Worm (Caenorhabditis elegans) whole organism, L1 larva: ENCODE data around the gene Y46E12BL.2.

Experiments used
- C34B4.2 ChIP-seq: sonication (generic microtip); optimal IDR thresholded peaks from 2 replicates; lab custom pipeline; 2017; ENCODE audit warnings: mild to moderate bottlenecking, missing genetic modification characterization, missing compliant biosample characterization
- alr-1 ChIP-seq: fragments of 200-800 bp; sonication (Bioruptor generic); optimal IDR thresholded peaks from 2 replicates; lab custom pipeline; 2018; ENCODE audit warnings: borderline replicate concordance, mild to moderate bottlenecking, missing genetic modification characterization, missing compliant biosample characterization
- ama-1 ChIP-seq: fragments of 150-350 bp; optimal IDR thresholded peaks from 2 replicates; lab custom pipeline; 2014
- ceh-8 ChIP-seq: fragments of 200-800 bp; sonication (Bioruptor generic); optimal IDR thresholded peaks from 2 replicates; lab custom pipeline; 2018; ENCODE audit warnings: mild to moderate bottlenecking, missing genetic modification characterization, moderate library complexity, missing compliant biosample characterization
- ceh-82 ChIP-seq, 3 experiments: fragments of 150-350 bp in 1 of 3; sonication (generic microtip) in 2 of 3; optimal IDR thresholded peaks; 2 replicates each; lab custom pipeline; 2014 to 2017; ENCODE audit warnings: missing biosample characterization in 3 of 3, missing genetic modification characterization in 3 of 3
- ceh-90 ChIP-seq: sonication (generic microtip); optimal IDR thresholded peaks from 2 replicates; lab custom pipeline; 2016; ENCODE audit warnings: missing genetic modification characterization, missing compliant biosample characterization
- ces-1 ChIP-seq: fragments of 150-350 bp; optimal IDR thresholded peaks from 2 replicates; lab custom pipeline; 2014; ENCODE audit warnings: missing biosample characterization, missing genetic modification reagents, missing genetic modification characterization
- dpl-1 ChIP-seq, 3 experiments: fragments of 150-350 bp in 2 of 3; sonication (generic microtip) in 1 of 3; optimal IDR thresholded peaks; 2 replicates each; lab custom pipeline; 2014 to 2017; ENCODE audit warnings: missing biosample characterization in 3 of 3, missing genetic modification characterization in 3 of 3, missing genetic modification reagents in 3 of 3
- dsc-1 ChIP-seq: sonication (generic microtip); optimal IDR thresholded peaks from 2 replicates; lab custom pipeline; 2016; ENCODE audit warnings: mild to moderate bottlenecking, missing genetic modification characterization, missing compliant biosample characterization
- efl-1 ChIP-seq, 4 experiments: fragments of 150-350 bp; optimal IDR thresholded peaks in 3 of 4; peaks in 1 of 4; 1 replicate in 1 of 4; 2 replicates in 3 of 4; lab custom pipeline; 2014; ENCODE audit warnings: missing biosample characterization in 2 of 4, missing genetic modification characterization in 2 of 4, missing genetic modification reagents in 2 of 4
- efl-3 ChIP-seq: fragments of 200-800 bp; sonication (Bioruptor generic); optimal IDR thresholded peaks from 2 replicates; lab custom pipeline; 2018; ENCODE audit warnings: mild to moderate bottlenecking, missing genetic modification characterization, missing compliant biosample characterization
- egl-13 ChIP-seq: sonication (generic microtip); optimal IDR thresholded peaks from 2 replicates; lab custom pipeline; 2016; ENCODE audit warnings: missing genotype, missing genetic modification reagents, missing genetic modification characterization, missing compliant biosample characterization
- egl-27 ChIP-seq, 2 experiments: fragments of 150-350 bp in 1 of 2; sonication (generic microtip); optimal IDR thresholded peaks; 3 replicates each; lab custom pipeline; 2017 to 2018; ENCODE audit warnings: missing biosample characterization in 2 of 2, missing genetic modification characterization in 2 of 2, missing genetic modification reagents in 2 of 2
- elt-2 ChIP-seq: sonication (generic microtip); optimal IDR thresholded peaks from 2 replicates; lab custom pipeline; 2016; ENCODE audit warnings: missing genetic modification characterization, mild to moderate bottlenecking, inconsistent platforms, missing compliant biosample characterization, missing genetic modification reagents
- elt-3 ChIP-seq, 6 experiments: fragments of 150-350 bp in 1 of 6; sonication (generic microtip); optimal IDR thresholded peaks; 2 replicates each; lab custom pipeline; 2017 to 2018; ENCODE audit warnings: missing biosample characterization in 6 of 6, missing genetic modification characterization in 6 of 6, inconsistent platforms in 1 of 6
- ets-5 ChIP-seq: fragments of 200-800 bp; sonication (Bioruptor generic); IDR thresholded peaks from 2 replicates; pipeline ENCODE4 v1.3.6; 2022; ENCODE audit warnings: missing genetic modification characterization, missing compliant biosample characterization
- fkh-10 ChIP-seq: sonication (generic microtip); optimal IDR thresholded peaks from 2 replicates; lab custom pipeline; 2017; ENCODE audit warnings: missing biosample characterization, missing genetic modification reagents, missing genetic modification characterization
- fkh-4 ChIP-seq: sonication (generic microtip); optimal IDR thresholded peaks from 2 replicates; lab custom pipeline; 2016; ENCODE audit warnings: missing compliant biosample characterization, missing genetic modification characterization, borderline replicate concordance
- fkh-8 ChIP-seq: sonication (generic microtip); optimal IDR thresholded peaks from 2 replicates; lab custom pipeline; 2016; ENCODE audit warnings: mild to moderate bottlenecking, missing genetic modification characterization, missing compliant biosample characterization
- hlh-4 ChIP-seq: sonication (generic microtip); optimal IDR thresholded peaks from 2 replicates; lab custom pipeline; 2016; ENCODE audit warnings: mild to moderate bottlenecking, missing genetic modification characterization, missing compliant biosample characterization
- hpl-2 ChIP-seq: fragments of 150-350 bp; optimal IDR thresholded peaks from 2 replicates; lab custom pipeline; 2014; ENCODE audit warnings: missing biosample characterization, missing genetic modification reagents, missing genetic modification characterization
- irx-1 ChIP-seq: sonication (generic microtip); optimal IDR thresholded peaks from 2 replicates; lab custom pipeline; 2016; ENCODE audit warnings: missing genetic modification characterization, missing compliant biosample characterization
- lin-13 ChIP-seq: fragments of 150-350 bp; optimal IDR thresholded peaks from 2 replicates; lab custom pipeline; 2014; ENCODE audit warnings: missing biosample characterization, missing genetic modification reagents, missing genetic modification characterization
- lin-15B ChIP-seq: fragments of 150-350 bp; sonication (generic microtip); optimal IDR thresholded peaks from 3 replicates; lab custom pipeline; 2014; ENCODE audit warnings: missing biosample characterization, missing genetic modification characterization
- lin-39 ChIP-seq: fragments of 150-350 bp; optimal IDR thresholded peaks from 2 replicates; lab custom pipeline; 2014; ENCODE audit warnings: missing biosample characterization, missing genetic modification reagents, missing genetic modification characterization
- mab-9 ChIP-seq: fragments of 200-800 bp; sonication (Bioruptor generic); IDR thresholded peaks from 2 replicates; pipeline ENCODE4 v1.3.6; 2022; ENCODE audit warnings: missing genetic modification reagents, missing genetic modification characterization, missing compliant biosample characterization
- mdl-1 ChIP-seq, 2 experiments: fragments of 150-350 bp; optimal IDR thresholded peaks; 2 replicates each; lab custom pipeline; 2014 to 2017; ENCODE audit warnings: missing biosample characterization in 2 of 2, missing genetic modification characterization in 2 of 2, inconsistent platforms in 1 of 2
- mef-2 ChIP-seq: fragments of 150-350 bp; optimal IDR thresholded peaks from 2 replicates; lab custom pipeline; 2014; ENCODE audit warnings: missing biosample characterization, missing genetic modification characterization
- mep-1 ChIP-seq: fragments of 150-350 bp; optimal IDR thresholded peaks from 2 replicates; lab custom pipeline; 2014; ENCODE audit warnings: missing biosample characterization, missing genetic modification characterization
- nhr-237 ChIP-seq: fragments of 150-350 bp; optimal IDR thresholded peaks from 2 replicates; lab custom pipeline; 2014; ENCODE audit warnings: missing biosample characterization, missing genetic modification characterization
- nhr-47 ChIP-seq: sonication (generic microtip); optimal IDR thresholded peaks from 2 replicates; lab custom pipeline; 2016; ENCODE audit warnings: mild to moderate bottlenecking, missing genetic modification characterization, moderate library complexity, missing compliant biosample characterization
- nhr-71 ChIP-seq: sonication (generic microtip); optimal IDR thresholded peaks from 2 replicates; lab custom pipeline; 2016; ENCODE audit warnings: mild to moderate bottlenecking, missing genetic modification characterization, moderate library complexity, missing compliant biosample characterization
- nhr-76 ChIP-seq: sonication (generic microtip); optimal IDR thresholded peaks from 2 replicates; lab custom pipeline; 2017; ENCODE audit warnings: missing biosample characterization, missing genetic modification characterization
- nhr-77 ChIP-seq: fragments of 150-350 bp; optimal IDR thresholded peaks from 2 replicates; lab custom pipeline; 2014; ENCODE audit warnings: missing biosample characterization, missing genetic modification characterization
- nhr-84 ChIP-seq: sonication (generic microtip); optimal IDR thresholded peaks from 2 replicates; lab custom pipeline; 2017; ENCODE audit warnings: missing biosample characterization, missing genetic modification characterization
- pag-3 ChIP-seq: sonication (generic microtip); optimal IDR thresholded peaks from 2 replicates; lab custom pipeline; 2017; ENCODE audit warnings: missing genetic modification characterization, mild to moderate bottlenecking, missing compliant biosample characterization, antibody characterized with exemption, borderline replicate concordance; ENCODE audit not compliant: insufficient read depth
- pqm-1 ChIP-seq: sonication (generic microtip); optimal IDR thresholded peaks from 3 replicates; lab custom pipeline; 2017; ENCODE audit warnings: missing biosample characterization, missing genetic modification characterization
- snu-23 ChIP-seq: sonication (generic microtip); optimal IDR thresholded peaks from 2 replicates; lab custom pipeline; 2016; ENCODE audit warnings: missing genetic modification characterization, missing compliant biosample characterization
- sptf-1 ChIP-seq: fragments of 150-350 bp; optimal IDR thresholded peaks from 2 replicates; lab custom pipeline; 2014; ENCODE audit warnings: missing biosample characterization, missing genetic modification characterization
- sup-37 ChIP-seq: fragments of 200-800 bp; sonication (Bioruptor generic); optimal IDR thresholded peaks from 2 replicates; lab custom pipeline; 2018; ENCODE audit warnings: mild to moderate bottlenecking, missing genetic modification characterization, missing compliant biosample characterization
- tbx-2 ChIP-seq: sonication (generic microtip); optimal IDR thresholded peaks from 2 replicates; lab custom pipeline; 2016; ENCODE audit warnings: missing genetic modification characterization, missing compliant biosample characterization
- unc-62 ChIP-seq: fragments of 150-350 bp; optimal IDR thresholded peaks from 2 replicates; lab custom pipeline; 2014; ENCODE audit warnings: missing biosample characterization, missing genetic modification reagents, missing genetic modification characterization
- unc-86 ChIP-seq: sonication (generic microtip); optimal IDR thresholded peaks from 2 replicates; lab custom pipeline; 2016; ENCODE audit warnings: missing genetic modification characterization, missing compliant biosample characterization
- xbp-1 ChIP-seq: sonication (generic microtip); optimal IDR thresholded peaks from 2 replicates; lab custom pipeline; 2016; ENCODE audit warnings: missing genetic modification characterization, missing compliant biosample characterization

The Y46E12BL.2 gene

ce11 chrII:15239681-15240080 lies 6.9 kb downstream of the Y46E12BL.2 start:
- TF ChIP-seq egl-27 (tag; optimal IDR thresholded peaks at IDR 0.05; lab: Kevin White, UChicago) (no peak), sptf-1 (tag; lab: Kevin White, UChicago) (no peak), fkh-8 (tag; lab: Kevin White, UChicago) (no peak), irx-1 (tag; lab: Kevin White, UChicago) (no peak), lin-13 (no peak), nhr-71 (tag; lab: Kevin White, UChicago) (no peak), hpl-2 (GFP tag; lab: Kevin White, UChicago) (no peak), unc-86 (no peak), pag-3 (no peak), ets-5 (no peak)

ce11 chrII:15244870-15245269 lies 12.1 kb downstream of the Y46E12BL.2 start:
- TF ChIP-seq sptf-1 (tag; lab: Kevin White, UChicago) (no peak), efl-1 (optimal IDR thresholded peaks at IDR 0.05; lab: Kevin White, UChicago) (no peak), efl-1 (GFP tag; optimal IDR thresholded peaks at IDR 0.05 in 1 of 2; lab: Kevin White, UChicago) (peak in 1 of 2 experiments; percentile 67)

ce11 chrII:15251593-15251992 lies 18.8 kb downstream of the Y46E12BL.2 start, which contains the start of gene tig-3:
Gene tig-3 (minus strand): TSS chrII:15251792.
- TF ChIP-seq nhr-237 (tag; lab: Kevin White, UChicago) = no peak
- TF ChIP-seq irx-1 (tag; lab: Kevin White, UChicago) = no peak
- no peak for TF ChIP-seq pag-3
- TF ChIP-seq elt-2 = peak; percentile 74

ce11 chrII:15253980-15254493 lies 21.3 kb downstream of the Y46E12BL.2 start:
- no peak for TF ChIP-seq nhr-77 (tag; lab: Kevin White, UChicago)
- TF ChIP-seq dsc-1 (tag; lab: Kevin White, UChicago) = peak; percentile 52
- TF ChIP-seq fkh-4 (tag; lab: Kevin White, UChicago) = peak; percentile 19
- TF ChIP-seq egl-27 (tag; optimal IDR thresholded peaks at IDR 0.05; lab: Kevin White, UChicago) = no peak

- TF ChIP-seq ceh-90 (tag; lab: Kevin White, UChicago) (no peak), hlh-4 (tag; lab: Kevin White, UChicago) (no peak), C34B4.2 (no peak), nhr-76 (no peak), lin-15B (tag; lab: Kevin White, UChicago) (no peak), alr-1 (tag; lab: Kevin White, UChicago) (no peak), xbp-1 (tag; lab: Kevin White, UChicago) (peak; percentile 39), pqm-1 (no peak), dpl-1 (GFP tag; optimal IDR thresholded peaks at IDR 0.05; lab: Kevin White, UChicago) (peak in 1 of 3 experiments; percentile 20), efl-3 (GFP tag; lab: Kevin White, UChicago) (no peak), fkh-10 (GFP tag; lab: Kevin White, UChicago) (no peak), snu-23 (GFP tag; lab: Kevin White, UChicago) (peak; percentile 61), ama-1 (lab: Kevin White, UChicago) (no peak), unc-86 (peak; percentile 42), egl-13 (tag; lab: Kevin White, UChicago) (no peak), irx-1 (tag; lab: Kevin White, UChicago) (no peak), mep-1 (tag; lab: Kevin White, UChicago) (peak; percentile 49), ceh-8 (no peak), elt-3 (tag; optimal IDR thresholded peaks at IDR 0.05; lab: Kevin White, UChicago) (no peak), ces-1 (GFP tag; lab: Kevin White, UChicago) (no peak), sptf-1 (tag; lab: Kevin White, UChicago) (no peak), lin-39 (tag; lab: Kevin White, UChicago) (no peak), lin-13 (no peak), tbx-2 (tag; lab: Kevin White, UChicago) (peak; percentile 24), ceh-82 (tag; optimal IDR thresholded peaks at IDR 0.05; lab: Kevin White, UChicago) (peak in 2 of 3 experiments; percentile 27 to 29), sup-37 (GFP tag; lab: Kevin White, UChicago) (no peak), mef-2 (tag; lab: Kevin White, UChicago) (no peak), nhr-47 (tag; lab: Kevin White, UChicago) (peak; percentile 57), mab-9 (GFP tag; lab: Robert Waterston, UW) (no peak), mdl-1 (tag; optimal IDR thresholded peaks at IDR 0.05; lab: Kevin White, UChicago) (no peak), unc-62 (no peak), nhr-84 (tag; lab: Kevin White, UChicago) (no peak)
These were observed 23.1 kb downstream of the Y46E12BL.2 start for ce11 chrII:15255801-15256200.
